Fruit fly (Drosophila melanogaster): ENCODE results near the gene CG12986.

CG12986 gene

DNA sequence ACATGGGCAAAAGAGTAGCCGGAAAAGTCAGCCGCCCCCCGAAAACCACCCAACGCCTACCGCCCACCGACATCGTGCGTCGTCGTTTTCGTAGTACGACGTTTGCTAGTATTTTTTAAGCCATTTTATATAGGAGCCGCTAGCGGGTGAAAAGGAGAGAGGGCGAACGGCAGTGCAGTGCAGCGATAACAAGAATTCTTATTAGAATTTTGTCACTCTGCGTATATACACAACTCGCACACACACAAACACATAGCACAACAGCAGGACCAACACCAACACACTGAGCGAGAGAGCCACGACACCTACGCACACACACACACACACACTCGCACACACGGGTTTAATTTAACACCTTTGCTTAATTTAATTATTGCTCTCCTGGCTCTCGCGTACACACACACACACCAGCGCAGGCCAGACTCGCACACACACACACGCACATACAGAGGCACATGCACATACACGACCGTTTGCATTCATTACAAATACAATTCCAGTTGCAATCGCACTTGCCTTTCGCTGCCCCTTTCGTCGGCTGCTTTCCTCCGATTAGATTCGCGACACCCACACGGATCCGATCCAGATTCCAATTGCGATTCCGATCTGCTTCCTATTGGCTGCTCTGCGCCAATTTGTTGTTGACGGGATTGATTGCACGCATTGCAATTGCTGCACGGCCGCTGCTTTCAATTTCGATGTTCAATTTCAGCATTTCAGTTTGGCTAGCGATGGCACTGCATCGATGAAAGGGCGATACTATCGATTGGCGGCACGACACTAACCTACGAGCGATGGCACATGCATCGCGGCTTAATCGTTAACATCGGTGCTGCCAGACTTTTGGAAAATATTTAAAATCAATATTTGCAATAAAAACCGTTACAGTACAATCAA, 7.6 kb upstream of the CG12986 start, which contains the start of gene Socs16D (continued):
- TF ChIP-seq CG17612 (GFP tag; IDR thresholded peaks at IDR 0.05): no peak
- peak; percentile 59; the same call in 1 of the 3 replicates for TF ChIP-seq CG11456 (GFP tag; IDR thresholded peaks at IDR 0.05)
- peak; percentile 2 for TF ChIP-seq NfI (GFP tag; optimal IDR thresholded peaks at IDR 0.05)
- TF ChIP-seq CG18599 (GFP tag; optimal IDR thresholded peaks at IDR 0.05): peak; percentile 30
- TF ChIP-seq repo (GFP tag; optimal IDR thresholded peaks at IDR 0.05): no peak
- TF ChIP-seq CG12299 (tag; optimal IDR thresholded peaks at IDR 0.05): no peak
- no peak for TF ChIP-seq CG10565 (GFP tag; optimal IDR thresholded peaks at IDR 0.05)
- peak; percentile 65 for TF ChIP-seq kni (GFP tag; optimal IDR thresholded peaks at IDR 0.05)
- TF ChIP-seq E2f2 (GFP tag; IDR thresholded peaks at IDR 0.05): peak; percentile 70
- TF ChIP-seq dpn (GFP tag; optimal IDR thresholded peaks at IDR 0.05): peak; percentile 57 to 59
- no peak for TF ChIP-seq CG2202 (tag; optimal IDR thresholded peaks at IDR 0.05)
- TF ChIP-seq CG12391 (tag; optimal IDR thresholded peaks at IDR 0.05): peak; percentile 37
- TF ChIP-seq tio (GFP tag; optimal IDR thresholded peaks at IDR 0.05): no peak
- peak; percentile 68 for TF ChIP-seq Sin3A (optimal IDR thresholded peaks at IDR 0.05)
- TF ChIP-seq CG9215 (GFP tag; IDR thresholded peaks at IDR 0.05): no peak
- TF ChIP-seq CG12236 (GFP tag; optimal IDR thresholded peaks at IDR 0.05): peak; percentile 39
- peak; percentile 43 for TF ChIP-seq gfzf (GFP tag; optimal IDR thresholded peaks at IDR 0.05)
- TF ChIP-seq CG12104 (GFP tag; optimal IDR thresholded peaks at IDR 0.05): no peak
- TF ChIP-seq TFAM (GFP tag; optimal IDR thresholded peaks at IDR 0.05): no peak
- TF ChIP-seq ranshi (GFP tag; IDR thresholded peaks at IDR 0.05): no peak
- TF ChIP-seq CG9727 (GFP tag; optimal IDR thresholded peaks at IDR 0.05): peak; percentile 32
- no peak for TF ChIP-seq gt (GFP tag; IDR thresholded peaks at IDR 0.05)
- TF ChIP-seq CG15073 (GFP tag; optimal IDR thresholded peaks at IDR 0.05): no peak
- TF ChIP-seq btn (GFP tag; optimal IDR thresholded peaks at IDR 0.05): no peak
- peak; percentile 45 for TF ChIP-seq CG7987 (GFP tag; optimal IDR thresholded peaks at IDR 0.05)
- no peak for TF ChIP-seq Lpt (GFP tag; optimal IDR thresholded peaks at IDR 0.05)
- no peak for TF ChIP-seq CG4854 (GFP tag; optimal IDR thresholded peaks at IDR 0.05)
- TF ChIP-seq dmrt99B (tag; optimal IDR thresholded peaks at IDR 0.05): peak; percentile 12
- TF ChIP-seq CG17912 (GFP tag; optimal IDR thresholded peaks at IDR 0.05): no peak
- TF ChIP-seq hb (GFP tag; IDR thresholded peaks at IDR 0.05; ENCODE audit: partially characterized antibody): peak; percentile 97
- TF ChIP-seq dimm (GFP tag; IDR thresholded peaks at IDR 0.05): no peak
- TF ChIP-seq MBD-R2 (GFP tag; IDR thresholded peaks at IDR 0.05): peak; percentile 51
- peak; percentile 77 for TF ChIP-seq gro (GFP tag; optimal IDR thresholded peaks at IDR 0.05)
- TF ChIP-seq ap (GFP tag; IDR thresholded peaks at IDR 0.05): no peak
- TF ChIP-seq CG32767 (GFP tag; IDR thresholded peaks at IDR 0.05): no peak
- no peak for TF ChIP-seq Hr78 (GFP tag; optimal IDR thresholded peaks at IDR 0.05)
- TF ChIP-seq CG18011 (GFP tag; optimal IDR thresholded peaks at IDR 0.05): no peak
- TF ChIP-seq fd3F (GFP tag; optimal IDR thresholded peaks at IDR 0.05): no peak
- no peak; the same call in 1 of the 2 replicates for TF ChIP-seq Drgx (GFP tag; IDR thresholded peaks at IDR 0.05)
- no peak for TF ChIP-seq dati (GFP tag; IDR thresholded peaks at IDR 0.05)
- TF ChIP-seq toy (GFP tag; IDR thresholded peaks at IDR 0.05): no peak
- no peak for TF ChIP-seq CG6765 (GFP tag; optimal IDR thresholded peaks at IDR 0.05)
- TF ChIP-seq pzg (GFP tag; optimal IDR thresholded peaks at IDR 0.05): peak; percentile 94
- peak; percentile 100 for TF ChIP-seq CG7745 (tag; optimal IDR thresholded peaks at IDR 0.05)
- no peak for TF ChIP-seq tgo (GFP tag; IDR thresholded peaks at IDR 0.05)
- no peak for TF ChIP-seq Sox100B (GFP tag; optimal IDR thresholded peaks at IDR 0.05)
- TF ChIP-seq CG10959 (GFP tag; IDR thresholded peaks at IDR 0.05): no peak
- TF ChIP-seq trem (tag; optimal IDR thresholded peaks at IDR 0.05): peak; percentile 78
- TF ChIP-seq CG33213 (GFP tag; optimal IDR thresholded peaks at IDR 0.05): peak; percentile 84
